Worm (Caenorhabditis elegans) whole organism, L4 larva: Measurements from ENCODE around the gene Y54F10AM.11.

Experiments used
- D1046.2 ChIP-seq: fragments of 200-800 bp; sonication (Bioruptor generic); IDR thresholded peaks from 2 replicates; pipeline ENCODE4 v1.3.6; 2022; ENCODE audit warnings: missing genetic modification characterization, missing compliant biosample characterization
- F37D6.2 ChIP-seq: sonication (generic microtip); optimal IDR thresholded peaks from 2 replicates; lab custom pipeline; 2016; ENCODE audit warnings: mild to moderate bottlenecking, missing genetic modification characterization, missing compliant biosample characterization
- F44E2.7 ChIP-seq: fragments of 200-800 bp; sonication (Bioruptor generic); IDR thresholded peaks from 2 replicates; pipeline ENCODE4 v2.1.2; 2022; ENCODE audit warnings: missing genetic modification characterization, missing compliant biosample characterization
- T26A8.4 ChIP-seq: fragments of 200-800 bp; sonication (Bioruptor generic); IDR thresholded peaks from 2 replicates; pipeline ENCODE4 v1.3.6; 2022; ENCODE audit warnings: missing genetic modification characterization, missing compliant biosample characterization
- Y105C5A.15 ChIP-seq: fragments of 200-800 bp; sonication (Bioruptor generic); IDR thresholded peaks from 2 replicates; pipeline ENCODE4 v1.3.6; 2022; ENCODE audit warnings: missing genetic modification characterization, missing compliant biosample characterization
- Y48G9A.11 ChIP-seq: fragments of 200-800 bp; sonication (Bioruptor generic); IDR thresholded peaks from 2 replicates; pipeline ENCODE4 v1.3.6; 2022; ENCODE audit warnings: missing genetic modification reagents, missing genetic modification characterization, missing compliant biosample characterization
- Y5F2A.4 ChIP-seq: fragments of 200-800 bp; sonication (Bioruptor generic); optimal IDR thresholded peaks from 2 replicates; lab custom pipeline; 2018; ENCODE audit warnings: mild to moderate bottlenecking, missing genetic modification characterization, missing compliant biosample characterization
- Y75B8A.6 ChIP-seq: fragments of 200-800 bp; sonication (Bioruptor generic); IDR thresholded peaks from 2 replicates; pipeline ENCODE4 v1.3.6; 2022; ENCODE audit warnings: missing genetic modification reagents, missing genetic modification characterization, missing compliant biosample characterization
- ZK337.2 ChIP-seq: fragments of 200-800 bp; sonication (Bioruptor generic); IDR thresholded peaks from 2 replicates; pipeline ENCODE4 v1.3.6; 2022; ENCODE audit warnings: missing genetic modification reagents, missing genetic modification characterization, missing compliant biosample characterization
- aha-1 ChIP-seq: fragments of 150-350 bp; peaks from one replicate; lab custom pipeline; 2014; ENCODE audit warnings: missing biosample characterization, missing genetic modification characterization
- ama-1 ChIP-seq: fragments of 150-350 bp; optimal IDR thresholded peaks from 2 replicates; lab custom pipeline; 2014; ENCODE audit warnings: inconsistent platforms, mixed read lengths
- ceh-20 ChIP-seq: fragments of 200-800 bp; sonication (Bioruptor generic); IDR thresholded peaks from 2 replicates; pipeline ENCODE4 v1.3.6; 2022; ENCODE audit warnings: missing genetic modification reagents, missing genetic modification characterization, missing compliant biosample characterization
- ceh-32 ChIP-seq: sonication (generic microtip); optimal IDR thresholded peaks from 2 replicates; lab custom pipeline; 2016; ENCODE audit warnings: mild to moderate bottlenecking, missing genetic modification characterization, missing compliant biosample characterization; ENCODE audit not compliant: poor library complexity
- ceh-62 ChIP-seq: sonication (generic microtip); optimal IDR thresholded peaks from 2 replicates; lab custom pipeline; 2017; ENCODE audit warnings: missing biosample characterization, missing genetic modification characterization
- ctbp-1 ChIP-seq: fragments of 200-800 bp; sonication (Bioruptor generic); IDR thresholded peaks from 2 replicates; pipeline ENCODE4 v1.3.6; 2022; ENCODE audit warnings: missing genetic modification reagents, missing genetic modification characterization, missing compliant biosample characterization
- daf-16 ChIP-seq, 3 experiments: sonication (generic microtip); optimal IDR thresholded peaks; 2 replicates each; lab custom pipeline; 2016 to 2017; ENCODE audit warnings: missing genetic modification characterization in 3 of 3, missing genetic modification reagents in 3 of 3, mild to moderate bottlenecking in 2 of 3, missing compliant biosample characterization in 2 of 3, missing biosample characterization in 1 of 3, moderate library complexity in 1 of 3
- daf-8 ChIP-seq: fragments of 200-800 bp; sonication (Bioruptor generic); IDR thresholded peaks from 2 replicates; pipeline ENCODE4 v1.3.6; 2022; ENCODE audit warnings: missing genetic modification characterization, missing compliant biosample characterization
- dmd-6 ChIP-seq: fragments of 200-800 bp; sonication (Bioruptor generic); IDR thresholded peaks from 2 replicates; pipeline ENCODE4 v1.3.6; 2022; ENCODE audit warnings: missing genetic modification reagents, missing genetic modification characterization, missing compliant biosample characterization
- dmd-9 ChIP-seq: fragments of 200-800 bp; sonication (Bioruptor generic); IDR thresholded peaks from 2 replicates; pipeline ENCODE4 v1.3.6; 2022; ENCODE audit warnings: missing genetic modification reagents, missing genetic modification characterization, missing compliant biosample characterization
- dve-1 ChIP-seq: sonication (generic microtip); optimal IDR thresholded peaks from 2 replicates; lab custom pipeline; 2017; ENCODE audit warnings: antibody characterized with exemption, mild to moderate bottlenecking, missing genetic modification characterization, missing compliant biosample characterization; ENCODE audit not compliant: insufficient read depth
- fkh-10 ChIP-seq: fragments of 150-350 bp; optimal IDR thresholded peaks from 2 replicates; lab custom pipeline; 2014; ENCODE audit warnings: missing biosample characterization, missing genetic modification reagents, missing genetic modification characterization
- hlh-11 ChIP-seq: fragments of 200-800 bp; sonication (Bioruptor generic); optimal IDR thresholded peaks from 2 replicates; lab custom pipeline; 2018; ENCODE audit warnings: mild to moderate bottlenecking, missing genetic modification characterization, missing compliant biosample characterization
- hlh-30 ChIP-seq: sonication (generic microtip); optimal IDR thresholded peaks from 2 replicates; lab custom pipeline; 2017; ENCODE audit warnings: antibody characterized with exemption, mild to moderate bottlenecking, missing genetic modification characterization, missing compliant biosample characterization; ENCODE audit not compliant: insufficient read depth
- hmg-1.1 ChIP-seq: fragments of 200-800 bp; sonication (Bioruptor generic); IDR thresholded peaks from 2 replicates; pipeline ENCODE4 v1.3.6; 2022; ENCODE audit warnings: missing genetic modification reagents, missing genetic modification characterization, missing compliant biosample characterization
- jun-1 ChIP-seq: fragments of 150-350 bp; optimal IDR thresholded peaks from 2 replicates; lab custom pipeline; 2014; ENCODE audit warnings: missing biosample characterization, missing genetic modification reagents, missing genetic modification characterization
- lin-13 ChIP-seq: fragments of 150-350 bp; optimal IDR thresholded peaks from 2 replicates; lab custom pipeline; 2014; ENCODE audit warnings: missing biosample characterization, missing genetic modification reagents, missing genetic modification characterization
- lin-29 ChIP-seq: fragments of 200-800 bp; sonication (Bioruptor generic); IDR thresholded peaks from 2 replicates; pipeline ENCODE4 v1.3.6; 2022; ENCODE audit warnings: missing genetic modification reagents, missing genetic modification characterization, missing compliant biosample characterization
- lir-3 ChIP-seq: sonication (generic microtip); optimal IDR thresholded peaks from 2 replicates; lab custom pipeline; 2016; ENCODE audit warnings: mild to moderate bottlenecking, missing genetic modification characterization, missing compliant biosample characterization
- lsy-2 ChIP-seq, 2 experiments: fragments of 150-350 bp in 1 of 2; sonication (generic microtip) in 1 of 2; optimal IDR thresholded peaks; 2 replicates each; lab custom pipeline; 2014 to 2017; ENCODE audit warnings: missing biosample characterization in 2 of 2, missing genetic modification characterization in 2 of 2
- madf-5 ChIP-seq, 2 experiments: fragments of 200-800 bp; sonication (Bioruptor generic); IDR thresholded peaks; 2 replicates each; pipeline ENCODE4 v1.3.6; 2022; ENCODE audit warnings: missing compliant biosample characterization in 2 of 2, missing genetic modification characterization in 2 of 2
- mep-1 ChIP-seq: fragments of 150-350 bp; sonication (generic microtip); optimal IDR thresholded peaks from 3 replicates; lab custom pipeline; 2014; ENCODE audit warnings: missing biosample characterization, missing genetic modification characterization
- mxl-2 ChIP-seq: fragments of 200-800 bp; sonication (Bioruptor generic); conservative IDR thresholded peaks from 2 replicates; pipeline ENCODE4 v1.3.6; 2022; ENCODE audit warnings: missing genetic modification reagents, missing genetic modification characterization, missing compliant biosample characterization
- nhr-10 ChIP-seq: fragments of 150-350 bp; optimal IDR thresholded peaks from 2 replicates; lab custom pipeline; 2014; ENCODE audit warnings: missing biosample characterization, missing genetic modification characterization
- nhr-11 ChIP-seq: fragments of 150-350 bp; optimal IDR thresholded peaks from 2 replicates; lab custom pipeline; 2014; ENCODE audit warnings: missing biosample characterization, missing genetic modification characterization
- nhr-25 ChIP-seq: sonication (generic microtip); optimal IDR thresholded peaks from 2 replicates; lab custom pipeline; 2017; ENCODE audit warnings: missing genetic modification characterization, mild to moderate bottlenecking, missing compliant biosample characterization, antibody characterized with exemption, moderate library complexity, borderline replicate concordance; ENCODE audit not compliant: insufficient read depth
- nhr-28 ChIP-seq: fragments of 150-350 bp; optimal IDR thresholded peaks from 2 replicates; lab custom pipeline; 2014; ENCODE audit warnings: missing biosample characterization, missing genetic modification characterization
- nhr-48 ChIP-seq: sonication (generic microtip); optimal IDR thresholded peaks from 2 replicates; lab custom pipeline; 2016; ENCODE audit warnings: mild to moderate bottlenecking, missing genetic modification characterization, missing compliant biosample characterization
- pha-4 ChIP-seq, 2 experiments: fragments of 150-350 bp in 1 of 2; fragments of 200-800 bp in 1 of 2; sonication (Bioruptor generic) in 1 of 2; IDR thresholded peaks in 1 of 2; optimal IDR thresholded peaks in 1 of 2; 2 replicates each; pipeline versions ENCODE4 v1.3.6 to Lab custom; 2014 to 2022; ENCODE audit warnings: missing genetic modification characterization in 2 of 2, missing genetic modification reagents in 2 of 2, missing biosample characterization in 1 of 2, missing compliant biosample characterization in 1 of 2
- php-3 ChIP-seq: fragments of 200-800 bp; sonication (Bioruptor generic); IDR thresholded peaks from 2 replicates; pipeline ENCODE4 v1.3.6; 2022; ENCODE audit warnings: missing genetic modification reagents, missing genetic modification characterization, missing compliant biosample characterization
- pqm-1 ChIP-seq: sonication (generic microtip); optimal IDR thresholded peaks from 2 replicates; lab custom pipeline; 2017; ENCODE audit warnings: missing biosample characterization, missing genetic modification characterization
- saeg-2 ChIP-seq: fragments of 200-800 bp; sonication (Bioruptor generic); IDR thresholded peaks from 2 replicates; pipeline ENCODE4 v1.3.6; 2022; ENCODE audit warnings: missing genetic modification reagents, missing genetic modification characterization, missing compliant biosample characterization
- sdz-12 ChIP-seq: fragments of 200-800 bp; sonication (Bioruptor generic); optimal IDR thresholded peaks from 2 replicates; lab custom pipeline; 2018; ENCODE audit warnings: mild to moderate bottlenecking, missing genetic modification characterization, missing compliant biosample characterization
- snpc-1.2 ChIP-seq: fragments of 200-800 bp; sonication (Bioruptor generic); IDR thresholded peaks from 2 replicates; pipeline ENCODE4 v1.3.6; 2022; ENCODE audit warnings: missing genetic modification reagents, missing genetic modification characterization, missing compliant biosample characterization
- unc-130 ChIP-seq: sonication (generic microtip); optimal IDR thresholded peaks from 2 replicates; lab custom pipeline; 2016; ENCODE audit warnings: missing genetic modification reagents, missing genetic modification characterization, missing compliant biosample characterization
- vab-7 ChIP-seq: fragments of 200-800 bp; sonication (Bioruptor generic); IDR thresholded peaks from 2 replicates; pipeline ENCODE4 v1.3.6; 2022; ENCODE audit warnings: missing genetic modification reagents, missing genetic modification characterization, missing compliant biosample characterization
- zfp-2 ChIP-seq: sonication (generic microtip); optimal IDR thresholded peaks from 2 replicates; lab custom pipeline; 2016; ENCODE audit warnings: mild to moderate bottlenecking, missing genetic modification characterization, missing compliant biosample characterization
- zfp-3 ChIP-seq: fragments of 200-800 bp; sonication (Bioruptor generic); conservative IDR thresholded peaks from 2 replicates; pipeline ENCODE4 v1.3.6; 2022; ENCODE audit warnings: missing genetic modification reagents, missing genetic modification characterization, missing compliant biosample characterization
- zip-11 ChIP-seq: fragments of 200-800 bp; sonication (Bioruptor generic); IDR thresholded peaks from 2 replicates; pipeline ENCODE4 v1.3.6; 2022; ENCODE audit warnings: missing genetic modification characterization, missing compliant biosample characterization

The Y54F10AM.11 gene

DNA sequence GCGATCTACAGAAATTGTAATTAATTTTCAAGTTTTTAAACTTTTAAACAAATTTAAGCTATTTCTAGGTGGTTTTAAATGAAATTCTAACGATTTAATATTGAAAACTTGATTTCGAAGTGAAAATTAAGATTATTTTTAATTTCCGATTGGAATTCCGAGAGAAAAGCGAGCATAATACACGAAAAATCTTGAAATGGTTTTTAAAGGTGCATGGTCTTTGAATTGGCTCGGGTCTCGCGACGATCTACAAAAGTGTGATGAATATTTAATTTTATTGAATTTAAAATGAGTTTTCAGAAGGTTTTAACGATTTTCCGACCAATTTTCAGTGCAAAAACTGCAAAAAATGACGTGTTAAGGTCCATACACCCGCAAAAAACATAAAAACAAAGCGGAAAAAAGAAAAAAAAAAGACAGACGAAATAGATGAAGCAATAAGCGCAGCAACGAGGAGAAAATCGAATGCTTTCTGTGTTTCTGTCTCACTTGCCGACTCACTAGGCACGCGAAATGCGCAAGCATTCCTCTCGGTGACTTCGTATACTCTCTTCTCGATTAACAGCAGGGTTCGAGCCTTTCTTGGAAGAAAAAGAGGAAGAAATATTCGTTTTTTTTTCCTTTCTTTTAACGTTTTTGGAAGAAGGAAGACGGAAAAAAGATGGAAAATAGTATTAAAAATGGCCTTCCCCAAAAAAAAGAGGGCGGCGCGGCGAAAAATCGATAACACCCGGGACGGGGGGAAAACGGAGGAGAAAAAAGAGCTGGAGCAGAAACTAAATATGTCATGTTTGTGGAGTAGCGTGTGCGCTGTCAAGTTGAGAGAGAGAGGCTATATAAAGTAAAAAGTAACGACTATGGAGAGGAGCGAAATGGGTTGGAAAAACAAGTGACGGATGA is 12.8 kb upstream of the Y54F10AM.11 start (continued):
- TF ChIP-seq D1046.2 (no peak), daf-16 (GFP tag; optimal IDR thresholded peaks at IDR 0.05; lab: Kevin White, UChicago) (no peak), daf-16 (tag; optimal IDR thresholded peaks at IDR 0.05; lab: Kevin White, UChicago) (no peak), ZK337.2 (GFP tag; lab: Robert Waterston, UW) (no peak), pqm-1 (peak; percentile 37), hmg-1.1 (GFP tag; lab: Robert Waterston, UW) (peak; percentile 74), nhr-28 (tag; lab: Kevin White, UChicago) (peak; percentile 52), T26A8.4 (GFP tag; lab: Robert Waterston, UW) (no peak), unc-130 (GFP tag; lab: Kevin White, UChicago) (no peak), hlh-30 (peak; percentile 66), madf-5 (GFP tag; IDR thresholded peaks at IDR 0.05; lab: Robert Waterston, UW) (no peak), ceh-32 (tag; lab: Kevin White, UChicago) (no peak), lir-3 (no peak), zfp-2 (tag; lab: Kevin White, UChicago) (no peak), Y48G9A.11 (GFP tag; lab: Robert Waterston, UW) (no peak), lsy-2 (tag; optimal IDR thresholded peaks at IDR 0.05; lab: Kevin White, UChicago) (peak; percentile 21 to 82), ceh-20 (GFP tag; lab: Robert Waterston, UW) (peak; percentile 65; the same call in 1 of the 2 replicates), aha-1 (tag; lab: Kevin White, UChicago) (peak; percentile 42), dmd-6 (GFP tag; lab: Robert Waterston, UW) (peak; percentile 51), mxl-2 (no peak), pha-4 (GFP tag; IDR thresholded peaks at IDR 0.05; lab: Robert Waterston, UW) (no peak), pha-4 (tag; optimal IDR thresholded peaks at IDR 0.05; lab: Kevin White, UChicago) (no peak), Y105C5A.15 (GFP tag; lab: Robert Waterston, UW) (no peak), dmd-9 (GFP tag; lab: Robert Waterston, UW) (no peak), php-3 (GFP tag; lab: Robert Waterston, UW) (no peak), nhr-25 (tag; lab: Kevin White, UChicago) (no peak), sdz-12 (GFP tag; lab: Kevin White, UChicago) (no peak), zfp-3 (no peak), nhr-10 (tag; lab: Kevin White, UChicago) (no peak), F44E2.7 (no peak), fkh-10 (GFP tag; lab: Kevin White, UChicago) (peak; percentile 9), jun-1 (tag; lab: Kevin White, UChicago) (no peak), daf-8 (no peak), mep-1 (tag; lab: Kevin White, UChicago) (peak; percentile 84), Y75B8A.6 (GFP tag; lab: Robert Waterston, UW) (no peak), hlh-11 (peak; percentile 72), Y5F2A.4 (no peak), lin-29 (no peak), nhr-48 (tag; lab: Kevin White, UChicago) (peak; percentile 11), lin-13 (GFP tag; lab: Kevin White, UChicago) (peak; percentile 62), zip-11 (GFP tag; lab: Robert Waterston, UW) (no peak), F37D6.2 (peak; percentile 59), ama-1 (lab: Kevin White, UChicago) (no peak), nhr-11 (peak; percentile 62), vab-7 (no peak), saeg-2 (GFP tag; lab: Robert Waterston, UW) (no peak), snpc-1.2 (GFP tag; lab: Robert Waterston, UW) (no peak), ctbp-1 (peak; percentile 30; the same call in 1 of the 2 replicates), ceh-62 (tag; lab: Kevin White, UChicago) (no peak), dve-1 (tag; lab: Kevin White, UChicago) (peak; percentile 62)
